Worm (Caenorhabditis elegans) whole organism, early embryonic: ENCODE measurements around the gene F49E12.8.
"Not testable (repeated sequence)": the region's sequence is repeated elsewhere in the genome, so short reads cannot be mapped to it uniquely, and the experiment has no call there.

ENCODE experiments used
- B0310.2 ChIP-seq: sonication (generic microtip); optimal IDR thresholded peaks from 2 replicates; lab custom pipeline; 2016; ENCODE audit warnings: mild to moderate bottlenecking, missing genetic modification characterization, missing compliant biosample characterization
- F13C5.2 ChIP-seq: sonication (generic microtip); optimal IDR thresholded peaks from 2 replicates; lab custom pipeline; 2017; ENCODE audit warnings: mild to moderate bottlenecking, missing genetic modification characterization, inconsistent platforms, missing compliant biosample characterization
- aly-1 ChIP-seq: sonication (generic microtip); optimal IDR thresholded peaks from 2 replicates; lab custom pipeline; 2016; ENCODE audit warnings: missing genetic modification characterization, missing compliant biosample characterization
- ama-1 ChIP-seq: fragments of 150-350 bp; optimal IDR thresholded peaks from 2 replicates; lab custom pipeline; 2014
- ceh-13 ChIP-seq: fragments of 200-800 bp; sonication (Bioruptor generic); optimal IDR thresholded peaks from 2 replicates; lab custom pipeline; 2018; ENCODE audit warnings: mild to moderate bottlenecking, missing genetic modification characterization, missing compliant biosample characterization
- ceh-36 ChIP-seq: sonication (generic microtip); optimal IDR thresholded peaks from 2 replicates; lab custom pipeline; 2016; ENCODE audit warnings: missing genetic modification characterization, inconsistent platforms, missing compliant biosample characterization
- ets-7 ChIP-seq: sonication (generic microtip); optimal IDR thresholded peaks from 2 replicates; lab custom pipeline; 2016; ENCODE audit warnings: missing genotype, missing genetic modification characterization, missing compliant biosample characterization
- flt-1 ChIP-seq: fragments of 200-800 bp; sonication (Bioruptor generic); IDR thresholded peaks from 2 replicates; pipeline ENCODE4 v1.3.6; 2022; ENCODE audit warnings: missing genetic modification characterization, missing compliant biosample characterization
- hmbx-1 ChIP-seq: sonication (generic microtip); optimal IDR thresholded peaks from 2 replicates; lab custom pipeline; 2016; ENCODE audit warnings: mild to moderate bottlenecking, missing genetic modification characterization, missing compliant biosample characterization
- hmg-4 ChIP-seq: fragments of 200-800 bp; sonication (Bioruptor generic); optimal IDR thresholded peaks from 2 replicates; lab custom pipeline; 2018; ENCODE audit warnings: mild to moderate bottlenecking, missing genetic modification characterization, missing compliant biosample characterization
- hnd-1 ChIP-seq: sonication (generic microtip); optimal IDR thresholded peaks from 2 replicates; lab custom pipeline; 2016; ENCODE audit warnings: missing genetic modification characterization, missing compliant biosample characterization
- pes-1 ChIP-seq: fragments of 200-800 bp; sonication (Bioruptor generic); IDR thresholded peaks from 2 replicates; pipeline ENCODE4 v1.3.6; 2022; ENCODE audit warnings: missing genetic modification reagents, missing genetic modification characterization, missing compliant biosample characterization
- scrt-1 ChIP-seq: fragments of 200-800 bp; sonication (Bioruptor generic); IDR thresholded peaks from 2 replicates; pipeline ENCODE4 v1.3.6; 2022; ENCODE audit warnings: missing genetic modification characterization, missing compliant biosample characterization
- sea-1 ChIP-seq: fragments of 200-800 bp; sonication (Bioruptor generic); conservative IDR thresholded peaks from 2 replicates; pipeline ENCODE4 v1.3.6; 2022; ENCODE audit warnings: missing genetic modification characterization, missing compliant biosample characterization
- tbx-11 ChIP-seq: fragments of 200-800 bp; sonication (Bioruptor generic); IDR thresholded peaks from 2 replicates; pipeline ENCODE4 v1.3.6; 2022; ENCODE audit warnings: missing genetic modification characterization, missing compliant biosample characterization
- tbx-37 ChIP-seq: fragments of 200-800 bp; sonication (Bioruptor generic); conservative IDR thresholded peaks from 2 replicates; pipeline ENCODE4 v1.3.6; 2022; ENCODE audit warnings: missing genetic modification reagents, missing genetic modification characterization, missing compliant biosample characterization
- tra-4 ChIP-seq: sonication (generic microtip); optimal IDR thresholded peaks from 2 replicates; lab custom pipeline; 2017; ENCODE audit warnings: missing genetic modification characterization, missing compliant biosample characterization

F49E12.8 gene

ce11 chrII:8437035-8437434 lies 42.9 kb upstream of the F49E12.8 start, which contains the start of gene acp-3:
TSS of gene acp-3 (minus strand) at chrII:8437135.
- no peak for TF ChIP-seq scrt-1 (GFP tag; lab: Robert Waterston, UW)
- no peak for TF ChIP-seq tra-4
- no peak for TF ChIP-seq B0310.2 (tag; lab: Kevin White, UChicago)
- no peak for TF ChIP-seq ceh-13 (GFP tag; lab: Kevin White, UChicago)
- no peak for TF ChIP-seq tbx-37 (GFP tag; lab: Robert Waterston, UW)
- no peak for TF ChIP-seq ama-1 (lab: Kevin White, UChicago)

ce11 chrII:8435005-8435404 lies 40.9 kb upstream of the F49E12.8 start, which contains the start of gene acp-4:
TSS of gene acp-4 (minus strand) at chrII:8435105.
- TF ChIP-seq tbx-37 (GFP tag; lab: Robert Waterston, UW) (no peak), flt-1 (GFP tag; lab: Robert Waterston, UW) (no peak), ets-7 (tag; lab: Kevin White, UChicago) (no peak), pes-1 (GFP tag; lab: Robert Waterston, UW) (no peak), hnd-1 (tag; lab: Kevin White, UChicago) (no peak), tbx-11 (GFP tag; lab: Robert Waterston, UW) (no peak), aly-1 (tag; lab: Kevin White, UChicago) (no peak), scrt-1 (GFP tag; lab: Robert Waterston, UW) (no peak), hmg-4 (GFP tag; lab: Kevin White, UChicago) (no peak), ama-1 (lab: Kevin White, UChicago) (no peak), B0310.2 (tag; lab: Kevin White, UChicago) (no peak), F13C5.2 (tag; lab: Kevin White, UChicago) (no peak), ceh-36 (no peak), ceh-13 (GFP tag; lab: Kevin White, UChicago) (no peak), tra-4 (no peak), hmbx-1 (tag; lab: Kevin White, UChicago) (no peak), sea-1 (GFP tag; lab: Robert Waterston, UW) (no peak)

- TF ChIP-seq flt-1 (GFP tag; lab: Robert Waterston, UW) (no peak), sea-1 (GFP tag; lab: Robert Waterston, UW) (no peak), hnd-1 (tag; lab: Kevin White, UChicago) (no peak), tbx-37 (GFP tag; lab: Robert Waterston, UW) (no peak), ceh-36 (no peak)
Observed at ce11 chrII:8431954-8432353, 37.8 kb upstream of the F49E12.8 start, which contains the start of gene acp-2. TSS of gene acp-2 (minus strand) at chrII:8432054.

DNA sequence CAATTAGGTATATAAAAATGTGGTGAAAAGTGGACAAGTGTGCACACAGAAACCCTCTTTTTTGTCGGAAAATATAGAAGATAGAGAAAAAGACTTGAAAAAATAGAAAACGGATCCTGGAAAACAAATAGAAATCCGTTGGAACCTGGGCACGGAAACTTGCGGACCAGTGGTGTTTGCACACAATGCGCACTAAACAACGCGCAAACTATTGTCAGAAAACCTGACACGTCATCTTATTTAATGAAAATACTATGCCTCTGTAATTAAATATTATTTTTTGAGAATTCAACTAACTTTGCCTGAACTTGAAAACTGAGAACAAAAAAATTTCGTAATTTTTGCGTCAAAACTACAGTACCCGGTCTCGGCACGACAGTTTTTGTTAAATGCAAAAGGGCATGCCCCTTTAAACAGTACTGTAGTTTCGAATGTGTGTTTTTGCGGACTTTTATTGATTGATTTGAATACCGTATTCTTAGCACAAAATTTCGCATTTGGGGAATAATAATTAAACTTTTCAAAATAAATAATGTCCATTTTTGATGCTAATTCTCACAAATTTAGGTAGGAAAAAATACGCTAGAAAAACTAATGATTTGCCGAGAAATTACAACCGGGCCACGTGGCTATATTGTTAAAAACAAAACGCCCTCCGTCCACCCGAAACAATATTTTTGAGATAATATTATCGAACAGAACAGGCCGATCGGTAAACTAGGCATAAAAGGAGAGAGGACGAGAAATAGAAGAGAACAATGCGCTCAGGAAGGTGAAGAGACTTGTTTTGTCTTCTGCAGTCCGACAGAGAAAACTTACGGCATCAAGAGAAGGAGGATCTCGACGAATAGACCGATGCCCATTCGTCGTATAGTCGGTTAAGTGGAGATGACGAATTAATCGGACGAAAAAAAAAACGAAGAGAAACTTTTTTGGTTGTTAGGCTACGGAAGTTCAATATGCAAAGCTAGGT lies 35.1 kb upstream of the F49E12.8 start:
- no peak for TF ChIP-seq tbx-11 (GFP tag; lab: Robert Waterston, UW)
- TF ChIP-seq hnd-1 (tag; lab: Kevin White, UChicago): no peak
- TF ChIP-seq aly-1 (tag; lab: Kevin White, UChicago): no peak
- TF ChIP-seq flt-1 (GFP tag; lab: Robert Waterston, UW): no peak
- TF ChIP-seq tbx-37 (GFP tag; lab: Robert Waterston, UW): no peak
- TF ChIP-seq ama-1 (lab: Kevin White, UChicago): no peak
- no peak for TF ChIP-seq B0310.2 (tag; lab: Kevin White, UChicago)
- TF ChIP-seq scrt-1 (GFP tag; lab: Robert Waterston, UW): no peak

- TF ChIP-seq tbx-11 (GFP tag; lab: Robert Waterston, UW) (no peak), ceh-13 (GFP tag; lab: Kevin White, UChicago) (no peak), ceh-36 (no peak), scrt-1 (GFP tag; lab: Robert Waterston, UW) (no peak), hnd-1 (tag; lab: Kevin White, UChicago) (no peak)
Observed at ce11 chrII:8428758-8428946, 34.5 kb upstream of the F49E12.8 start, which contains the start of gene F14E5.2. TSS of gene F14E5.2 (minus strand) at chrII:8428858.

DNA sequence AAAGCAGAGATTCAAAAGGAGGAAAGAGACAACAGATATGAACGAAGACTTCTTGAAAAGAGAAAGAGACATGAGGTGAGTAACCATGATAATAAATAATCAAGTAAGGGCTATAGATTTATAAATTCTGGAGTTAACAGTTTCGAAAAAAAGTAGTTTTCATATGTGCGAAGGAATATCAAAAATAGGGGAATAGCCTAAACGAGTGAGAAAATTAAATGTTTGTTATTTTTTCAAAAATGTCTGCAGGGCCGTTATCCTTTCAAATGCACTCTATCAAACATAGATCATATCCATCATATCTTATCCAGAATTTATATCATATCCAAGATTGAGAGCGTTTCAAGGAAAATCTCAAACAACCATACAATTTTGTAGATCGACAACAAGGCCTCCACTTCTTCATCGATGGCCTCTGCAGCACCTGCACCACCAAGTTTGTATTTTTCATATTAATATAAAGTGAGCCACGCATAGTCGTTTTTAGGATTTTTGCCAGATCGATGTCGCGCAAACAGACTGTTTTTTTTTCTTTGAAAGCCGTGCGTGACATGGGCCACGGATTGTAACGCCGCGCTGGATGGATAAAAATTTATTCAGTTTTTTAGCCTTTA lies 26.8 kb upstream of the F49E12.8 start:
- TF ChIP-seq tra-4: no peak
- no peak for TF ChIP-seq ceh-13 (GFP tag; lab: Kevin White, UChicago)
- no peak for TF ChIP-seq scrt-1 (GFP tag; lab: Robert Waterston, UW)
- TF ChIP-seq ama-1 (lab: Kevin White, UChicago): no peak
- TF ChIP-seq tbx-37 (GFP tag; lab: Robert Waterston, UW): no peak
- TF ChIP-seq hmg-4 (GFP tag; lab: Kevin White, UChicago): no peak
- no peak for TF ChIP-seq flt-1 (GFP tag; lab: Robert Waterston, UW)

DNA sequence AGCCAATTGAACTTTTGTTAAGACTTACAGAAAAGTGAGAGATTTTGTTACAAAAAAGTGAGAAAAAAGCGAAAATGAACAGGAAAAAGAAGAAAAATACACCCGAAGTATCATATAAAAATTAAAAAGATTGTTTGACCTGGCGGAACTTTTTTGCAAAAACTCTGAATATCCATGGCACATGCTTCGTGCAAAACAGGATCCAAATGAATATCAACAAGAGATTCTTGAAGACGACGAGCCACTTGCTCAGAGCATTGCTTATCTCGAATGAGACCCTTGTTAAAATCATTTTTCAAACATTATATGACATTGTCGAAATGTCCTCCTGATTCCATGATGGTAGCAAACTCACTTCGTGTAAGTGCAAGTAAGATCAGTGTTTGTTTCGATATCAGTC lies 25.7 kb upstream of the F49E12.8 start, which contains the start of gene F14E5.8:
Gene F14E5.8, plus strand, starts transcription at position 301 of the 400 bp plus-strand sequence.
- TF ChIP-seq sea-1 (GFP tag; lab: Robert Waterston, UW); hmg-4 (GFP tag; lab: Kevin White, UChicago); ceh-13 (GFP tag; lab: Kevin White, UChicago): not testable (repeated sequence)

- TF ChIP-seq hnd-1 (tag; lab: Kevin White, UChicago): no peak
Observed at ce11 chrII:8419015-8419414, 24.9 kb upstream of the F49E12.8 start.
